Fruit fly (Drosophila melanogaster) whole organism, embryonic: ENCODE measurements around the gene ppk17.

Experiments
- Antp ChIP-seq: fragments of 200-800 bp; sonication (Bioruptor generic); optimal IDR thresholded peaks from 3 replicates; lab custom pipeline; 2016; ENCODE audit warnings: missing biosample characterization, missing genetic modification characterization
- B-H1 ChIP-seq: fragments of 200-800 bp; sonication (Bioruptor generic); IDR thresholded peaks from 3 replicates; pipeline ENCODE4 v1.3.6; 2022; ENCODE audit warnings: missing biosample characterization, missing genetic modification characterization
- CG10274 ChIP-seq: fragments of 200-800 bp; sonication (Bioruptor generic); optimal IDR thresholded peaks from 3 replicates; lab custom pipeline; 2017; ENCODE audit warnings: missing biosample characterization, mild to moderate bottlenecking, missing genetic modification characterization
- CG11085 ChIP-seq: fragments of 200-800 bp; sonication (Bioruptor generic); IDR thresholded peaks from 2 replicates; pipeline ENCODE4 v1.3.6; 2022; ENCODE audit warnings: missing biosample characterization, missing genetic modification characterization
- CG11093 ChIP-seq: fragments of 200-800 bp; sonication (Bioruptor generic); IDR thresholded peaks from 3 replicates; pipeline ENCODE4 v1.3.6; 2022; ENCODE audit warnings: missing biosample characterization, missing genetic modification characterization
- CG11560 ChIP-seq: fragments of 200-800 bp; sonication (Bioruptor generic); IDR thresholded peaks from 3 replicates; pipeline ENCODE4 v1.3.6; 2022; ENCODE audit warnings: missing biosample characterization, missing genetic modification characterization
- CG14050 ChIP-seq: fragments of 200-800 bp; sonication (Bioruptor generic); IDR thresholded peaks from 3 replicates; pipeline ENCODE4 v1.3.6; 2022; ENCODE audit warnings: missing biosample characterization, missing genetic modification characterization
- CG15479 ChIP-seq: fragments of 200-800 bp; sonication (Bioruptor generic); optimal IDR thresholded peaks from 3 replicates; lab custom pipeline; 2019; ENCODE audit warnings: missing biosample characterization, mild to moderate bottlenecking, missing genetic modification characterization, moderate library complexity
- CG17568 ChIP-seq: fragments of 200-800 bp; sonication (Bioruptor generic); optimal IDR thresholded peaks from 2 replicates; lab custom pipeline; 2018; ENCODE audit warnings: missing biosample characterization, mild to moderate bottlenecking, missing genetic modification characterization, moderate library complexity
- CG42726 ChIP-seq: fragments of 200-800 bp; sonication (Bioruptor generic); IDR thresholded peaks from 2 replicates; pipeline ENCODE4 v1.3.6; 2022; ENCODE audit warnings: missing biosample characterization, missing genetic modification characterization; ENCODE audit not compliant: partially characterized antibody
- CG5180 ChIP-seq: fragments of 200-800 bp; sonication (Bioruptor generic); optimal IDR thresholded peaks from 3 replicates; lab custom pipeline; 2017; ENCODE audit warnings: missing biosample characterization, missing genetic modification characterization, mild to moderate bottlenecking, moderate library complexity, missing genetic modification reagents
- CG9932 ChIP-seq: fragments of 200-800 bp; sonication (Bioruptor generic); IDR thresholded peaks from 2 replicates; pipeline ENCODE4 v1.3.6; 2022; ENCODE audit warnings: missing biosample characterization, missing genetic modification characterization
- Dp ChIP-seq: fragments of 200-800 bp; sonication (Bioruptor generic); optimal IDR thresholded peaks from 2 replicates; lab custom pipeline; 2018; ENCODE audit warnings: missing biosample characterization, mild to moderate bottlenecking, missing genetic modification characterization, moderate library complexity
- Drgx ChIP-seq: fragments of 200-800 bp; sonication (Bioruptor generic); IDR thresholded peaks from 2 replicates; pipeline ENCODE4 v1.3.6; 2022; ENCODE audit warnings: missing biosample characterization, missing genetic modification characterization
- Fer1 ChIP-seq: fragments of 200-800 bp; sonication (Bioruptor generic); optimal IDR thresholded peaks from 2 replicates; lab custom pipeline; 2017; ENCODE audit warnings: missing biosample characterization, mild to moderate bottlenecking, missing genetic modification characterization
- Hmr ChIP-seq: fragments of 200-800 bp; sonication (Bioruptor generic); optimal IDR thresholded peaks from 3 replicates; lab custom pipeline; 2017; ENCODE audit warnings: mild to moderate bottlenecking, missing biosample characterization, missing genetic modification reagents, missing genetic modification characterization
- Hsf ChIP-seq: fragments of 200-800 bp; sonication (Bioruptor generic); optimal IDR thresholded peaks from 3 replicates; lab custom pipeline; 2016; ENCODE audit warnings: missing biosample characterization, missing genetic modification characterization
- Kr ChIP-seq: fragments of 200-800 bp; sonication (Bioruptor generic); optimal IDR thresholded peaks from 2 replicates; lab custom pipeline; 2017; ENCODE audit warnings: missing biosample characterization, mild to moderate bottlenecking, missing genetic modification characterization
- MTF-1 ChIP-seq: fragments of 200-800 bp; sonication (Bioruptor generic); optimal IDR thresholded peaks from 2 replicates; lab custom pipeline; 2018; ENCODE audit warnings: missing biosample characterization, mild to moderate bottlenecking, missing genetic modification characterization, borderline replicate concordance
- Max ChIP-seq: fragments of 200-800 bp; sonication (Bioruptor generic); optimal IDR thresholded peaks from 2 replicates; lab custom pipeline; 2016; ENCODE audit warnings: missing biosample characterization, mild to moderate bottlenecking, missing genetic modification characterization
- NFAT ChIP-seq: fragments of 200-800 bp; sonication (Bioruptor generic); IDR thresholded peaks from 2 replicates; pipeline ENCODE4 v1.3.6; 2022; ENCODE audit warnings: missing biosample characterization, missing genetic modification characterization
- NK7.1 ChIP-seq: fragments of 200-800 bp; sonication (Bioruptor generic); optimal IDR thresholded peaks from 3 replicates; lab custom pipeline; 2016; ENCODE audit warnings: missing biosample characterization, missing genetic modification characterization
- Nf-YA ChIP-seq: fragments of 200-800 bp; sonication (Bioruptor generic); IDR thresholded peaks from 2 replicates; pipeline ENCODE4 v1.3.6; 2022; ENCODE audit warnings: missing biosample characterization, missing genetic modification characterization
- PHDP ChIP-seq: fragments of 200-800 bp; sonication (Bioruptor generic); optimal IDR thresholded peaks from 3 replicates; lab custom pipeline; 2018; ENCODE audit warnings: missing biosample characterization, mild to moderate bottlenecking, missing genetic modification characterization, moderate library complexity
- Ptx1 ChIP-seq: fragments of 200-800 bp; sonication (Bioruptor generic); IDR thresholded peaks from 2 replicates; pipeline ENCODE4 v1.3.6; 2022; ENCODE audit warnings: missing biosample characterization, missing genetic modification characterization
- Scr ChIP-seq: fragments of 200-800 bp; sonication (Bioruptor generic); IDR thresholded peaks from 2 replicates; pipeline ENCODE4 v1.3.6; 2022; ENCODE audit warnings: missing biosample characterization, missing genetic modification characterization; ENCODE audit not compliant: partially characterized antibody
- ash1 ChIP-seq: fragments of 200-800 bp; sonication (Bioruptor generic); optimal IDR thresholded peaks from 2 replicates; lab custom pipeline; 2018; ENCODE audit warnings: missing biosample characterization, mild to moderate bottlenecking, missing genetic modification characterization
- ato ChIP-seq: fragments of 200-800 bp; sonication (Bioruptor generic); IDR thresholded peaks from 2 replicates; pipeline ENCODE4 v1.3.6; 2022; ENCODE audit warnings: missing biosample characterization, missing genetic modification characterization; ENCODE audit not compliant: partially characterized antibody
- ci ChIP-seq: fragments of 200-800 bp; sonication (Bioruptor generic); IDR thresholded peaks from 3 replicates; pipeline ENCODE4 v1.3.6; 2022; ENCODE audit warnings: missing biosample characterization, missing genetic modification characterization
- dimm ChIP-seq: fragments of 200-800 bp; sonication (Bioruptor generic); IDR thresholded peaks from 2 replicates; pipeline ENCODE4 v1.3.6; 2022; ENCODE audit warnings: missing biosample characterization, missing genetic modification characterization
- disco-r ChIP-seq: fragments of 200-800 bp; sonication (Bioruptor generic); optimal IDR thresholded peaks from 2 replicates; lab custom pipeline; 2016; ENCODE audit warnings: missing biosample characterization, missing genetic modification characterization
- dmrt11E ChIP-seq: fragments of 200-800 bp; sonication (Bioruptor generic); optimal IDR thresholded peaks from 3 replicates; lab custom pipeline; 2018; ENCODE audit warnings: missing biosample characterization, mild to moderate bottlenecking, missing genetic modification characterization, moderate library complexity
- gro ChIP-seq: fragments of 200-800 bp; sonication (Bioruptor generic); optimal IDR thresholded peaks from 2 replicates; lab custom pipeline; 2016; ENCODE audit warnings: missing biosample characterization, missing genetic modification characterization
- ind ChIP-seq: fragments of 200-800 bp; sonication (Bioruptor generic); optimal IDR thresholded peaks from 3 replicates; lab custom pipeline; 2016; ENCODE audit warnings: missing biosample characterization, missing genetic modification characterization
- kni ChIP-seq: fragments of 200-800 bp; sonication (Bioruptor generic); optimal IDR thresholded peaks from 3 replicates; lab custom pipeline; 2017; ENCODE audit warnings: mild to moderate bottlenecking, missing biosample characterization, missing genetic modification reagents, missing genetic modification characterization
- pb ChIP-seq: fragments of 200-800 bp; sonication (Bioruptor generic); optimal IDR thresholded peaks from 3 replicates; lab custom pipeline; 2016; ENCODE audit warnings: missing biosample characterization, missing genetic modification characterization
- pita ChIP-seq: fragments of 200-800 bp; sonication (Bioruptor generic); optimal IDR thresholded peaks from 2 replicates; lab custom pipeline; 2017; ENCODE audit warnings: missing biosample characterization, mild to moderate bottlenecking, missing genetic modification characterization
- salm ChIP-seq: fragments of 200-800 bp; sonication (Bioruptor generic); optimal IDR thresholded peaks from 2 replicates; lab custom pipeline; 2018; ENCODE audit warnings: missing biosample characterization, mild to moderate bottlenecking, missing genetic modification characterization
- tap ChIP-seq: fragments of 200-800 bp; optimal IDR thresholded peaks from 3 replicates; lab custom pipeline; 2019; ENCODE audit warnings: missing biosample characterization, mild to moderate bottlenecking, missing genetic modification characterization, moderate library complexity
- vnd ChIP-seq: fragments of 200-800 bp; sonication (Bioruptor generic); IDR thresholded peaks from 3 replicates; pipeline ENCODE4 v1.3.6; 2022; ENCODE audit warnings: missing biosample characterization, missing genetic modification characterization; ENCODE audit not compliant: partially characterized antibody
- zen ChIP-seq: fragments of 200-800 bp; sonication (Bioruptor generic); optimal IDR thresholded peaks from 3 replicates; lab custom pipeline; 2018; ENCODE audit warnings: missing biosample characterization, mild to moderate bottlenecking, missing genetic modification characterization, moderate library complexity

Gene ppk17

DNA sequence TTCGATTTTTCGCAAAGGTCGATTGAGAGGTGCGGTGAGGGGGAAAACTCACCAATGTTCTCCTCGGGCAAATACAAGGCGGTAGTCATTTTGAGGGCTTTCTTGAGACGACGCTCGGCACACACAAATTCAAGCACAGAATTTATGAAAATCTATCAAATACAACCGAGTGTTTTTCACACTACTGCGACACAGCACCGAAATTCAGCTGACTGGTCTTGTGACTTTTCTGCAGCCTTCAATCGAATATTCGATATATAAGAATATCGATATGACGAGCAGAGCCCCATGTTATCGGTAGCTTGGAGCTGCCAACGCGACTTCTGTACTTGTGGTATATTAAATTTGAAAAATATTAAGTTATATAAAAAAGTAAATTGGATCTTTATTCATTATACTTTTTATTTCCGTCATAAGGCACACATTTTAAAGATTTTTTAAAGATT lies 32.8 kb downstream of the ppk17 start, which contains the start of gene VhaSFD (continued):
- TF ChIP-seq Fer1 (GFP tag; lab: Kevin White, UChicago) (peak; percentile 65), CG42726 (GFP tag; lab: Robert Waterston, UW) (no peak), CG14050 (GFP tag; lab: Robert Waterston, UW) (no peak), kni (GFP tag; lab: Kevin White, UChicago) (no peak), pb (GFP tag; lab: Kevin White, UChicago) (no peak), CG11093 (GFP tag; lab: Robert Waterston, UW) (no peak), pita (no peak), Hmr (GFP tag; lab: Kevin White, UChicago) (no peak), Dp (GFP tag; lab: Kevin White, UChicago) (peak; percentile 71), CG11560 (tag; lab: Robert Waterston, UW) (peak; percentile 99), CG9932 (peak; percentile 53), B-H1 (no peak), Nf-YA (no peak), zen (no peak), ind (GFP tag; lab: Kevin White, UChicago) (no peak), gro (GFP tag; lab: Kevin White, UChicago) (peak; percentile 10), tap (tag; lab: Kevin White, UChicago) (no peak), salm (no peak), CG15479 (no peak), CG5180 (GFP tag; lab: Kevin White, UChicago) (no peak), Drgx (GFP tag; lab: Robert Waterston, UW) (peak; percentile 38; the same call in 1 of the 2 replicates), NK7.1 (GFP tag; lab: Kevin White, UChicago) (no peak), Hsf (GFP tag; lab: Kevin White, UChicago) (no peak), CG17568 (GFP tag; lab: Kevin White, UChicago) (no peak), Ptx1 (GFP tag; lab: Robert Waterston, UW) (no peak), dimm (no peak), Antp (GFP tag; lab: Kevin White, UChicago) (no peak), NFAT (GFP tag; lab: Robert Waterston, UW) (peak; percentile 49; the same call in 1 of the 2 replicates), disco-r (GFP tag; lab: Kevin White, UChicago) (no peak), ash1 (no peak), CG11085 (no peak), Max (GFP tag; lab: Kevin White, UChicago) (no peak), CG10274 (GFP tag; lab: Kevin White, UChicago) (no peak), ato (GFP tag; lab: Robert Waterston, UW) (peak; percentile 47; the same call in 1 of the 2 replicates), Kr (GFP tag; lab: Kevin White, UChicago) (no peak), MTF-1 (GFP tag; lab: Kevin White, UChicago) (no peak), ci (GFP tag; lab: Robert Waterston, UW) (0 out of 3 replicates have a peak, but pooled peaks have one; percentile 5), dmrt11E (tag; lab: Kevin White, UChicago) (no peak), Scr (GFP tag; lab: Robert Waterston, UW) (peak; percentile 49), vnd (GFP tag; lab: Robert Waterston, UW) (peak; percentile 57; the same call in 1 of the 3 replicates), PHDP (tag; lab: Kevin White, UChicago) (peak; percentile 0)
- TF ChIP-seq, all 482 proteins: peak for 136
